Fruit fly (Drosophila melanogaster) whole organism, embryonic: ENCODE data around the gene spn-B.

ENCODE experiments used
- Abd-B ChIP-seq: fragments of 200-800 bp; sonication (Bioruptor generic); optimal IDR thresholded peaks from 2 replicates; lab custom pipeline; 2018; ENCODE audit warnings: missing biosample characterization, mild to moderate bottlenecking, missing genetic modification characterization, moderate library complexity
- Atf-2 ChIP-seq: fragments of 200-800 bp; sonication (Bioruptor generic); optimal IDR thresholded peaks from 2 replicates; lab custom pipeline; 2016; ENCODE audit warnings: missing biosample characterization, missing genetic modification characterization
- Blimp-1 ChIP-seq: fragments of 200-800 bp; sonication (Bioruptor generic); optimal IDR thresholded peaks from 3 replicates; lab custom pipeline; 2018; ENCODE audit warnings: missing biosample characterization, missing genetic modification characterization, mild to moderate bottlenecking, moderate library complexity, missing genetic modification reagents
- C15 ChIP-seq: fragments of 200-800 bp; sonication (Bioruptor generic); IDR thresholded peaks from 3 replicates; pipeline ENCODE4 v1.3.6; 2022; ENCODE audit warnings: missing biosample characterization, missing genetic modification characterization
- CG10209 ChIP-seq: fragments of 200-800 bp; sonication (Bioruptor generic); optimal IDR thresholded peaks from 3 replicates; lab custom pipeline; 2017; ENCODE audit warnings: missing biosample characterization, mild to moderate bottlenecking, missing genetic modification characterization, missing genetic modification reagents
- CG12104 ChIP-seq: fragments of 200-800 bp; sonication (Bioruptor generic); optimal IDR thresholded peaks from 3 replicates; lab custom pipeline; 2016; ENCODE audit warnings: missing biosample characterization, missing genetic modification characterization
- CG13123 ChIP-seq: fragments of 200-800 bp; sonication (Bioruptor generic); optimal IDR thresholded peaks from 2 replicates; lab custom pipeline; 2016; ENCODE audit warnings: missing biosample characterization, missing genetic modification characterization
- CG15514 ChIP-seq: fragments of 200-800 bp; sonication (Bioruptor generic); optimal IDR thresholded peaks from 3 replicates; lab custom pipeline; 2017; ENCODE audit warnings: missing biosample characterization, missing genetic modification characterization, mild to moderate bottlenecking, moderate library complexity, missing genetic modification reagents
- CG15696 ChIP-seq: fragments of 200-800 bp; sonication (Bioruptor generic); optimal IDR thresholded peaks from 2 replicates; lab custom pipeline; 2019; ENCODE audit warnings: missing biosample characterization, mild to moderate bottlenecking, missing genetic modification characterization, moderate library complexity
- CG17568 ChIP-seq: fragments of 200-800 bp; sonication (Bioruptor generic); optimal IDR thresholded peaks from 2 replicates; lab custom pipeline; 2018; ENCODE audit warnings: missing biosample characterization, mild to moderate bottlenecking, missing genetic modification characterization, moderate library complexity
- CG1792 ChIP-seq: fragments of 200-800 bp; sonication (Bioruptor generic); optimal IDR thresholded peaks from 2 replicates; lab custom pipeline; 2016; ENCODE audit warnings: missing biosample characterization, missing genetic modification characterization
- CG2120 ChIP-seq: fragments of 200-800 bp; sonication (Bioruptor generic); optimal IDR thresholded peaks from 3 replicates; lab custom pipeline; 2016; ENCODE audit warnings: missing biosample characterization, missing genetic modification characterization
- CG4820 ChIP-seq: fragments of 200-800 bp; sonication (Bioruptor generic); optimal IDR thresholded peaks from 3 replicates; lab custom pipeline; 2016; ENCODE audit warnings: missing biosample characterization, missing genetic modification characterization
- CG7963 ChIP-seq: fragments of 200-800 bp; sonication (Bioruptor generic); IDR thresholded peaks from 3 replicates; pipeline ENCODE4 v1.3.6; 2022; ENCODE audit warnings: missing biosample characterization, missing genetic modification characterization; ENCODE audit not compliant: partially characterized antibody
- CG9876 ChIP-seq: fragments of 200-800 bp; sonication (Bioruptor generic); optimal IDR thresholded peaks from 2 replicates; lab custom pipeline; 2016; ENCODE audit warnings: missing biosample characterization, missing genetic modification characterization
- Dp ChIP-seq: fragments of 200-800 bp; sonication (Bioruptor generic); optimal IDR thresholded peaks from 2 replicates; lab custom pipeline; 2018; ENCODE audit warnings: missing biosample characterization, mild to moderate bottlenecking, missing genetic modification characterization, moderate library complexity
- Eip74EF ChIP-seq, 2 experiments: fragments of 200-800 bp in 1 of 2; fragments of >200 bp in 1 of 2; sonication (Bioruptor generic) in 1 of 2; optimal IDR thresholded peaks; 2 replicates each; lab custom pipeline; 2017 to 2019; ENCODE audit warnings: missing biosample characterization in 2 of 2, missing genetic modification characterization in 2 of 2, mild to moderate bottlenecking in 1 of 2, moderate library complexity in 1 of 2
- Elba2 ChIP-seq: fragments of 200-800 bp; sonication (Bioruptor generic); optimal IDR thresholded peaks from 3 replicates; lab custom pipeline; 2016; ENCODE audit warnings: missing biosample characterization, missing genetic modification characterization
- HHEX ChIP-seq: fragments of 200-800 bp; sonication (Bioruptor generic); optimal IDR thresholded peaks from 3 replicates; lab custom pipeline; 2017; ENCODE audit warnings: missing biosample characterization, mild to moderate bottlenecking, missing genetic modification characterization, missing genetic modification reagents
- HmgD ChIP-seq: fragments of 200-800 bp; sonication (Bioruptor generic); optimal IDR thresholded peaks from 3 replicates; lab custom pipeline; 2016; ENCODE audit warnings: missing biosample characterization, missing genetic modification characterization
- HmgZ ChIP-seq: fragments of 200-800 bp; sonication (Bioruptor generic); optimal IDR thresholded peaks from 2 replicates; lab custom pipeline; 2018; ENCODE audit warnings: missing biosample characterization, mild to moderate bottlenecking, missing genetic modification characterization
- Hr51 ChIP-seq, 2 experiments: fragments of 200-800 bp; sonication (Bioruptor generic); optimal IDR thresholded peaks; 2 replicates in 1 of 2; 3 replicates in 1 of 2; lab custom pipeline; 2016 to 2018; ENCODE audit warnings: missing biosample characterization in 2 of 2, missing genetic modification characterization in 2 of 2, mild to moderate bottlenecking in 1 of 2, moderate library complexity in 1 of 2
- MBD-R2 ChIP-seq: fragments of 200-800 bp; sonication (Bioruptor generic); IDR thresholded peaks from 2 replicates; pipeline ENCODE4 v1.3.6; 2022; ENCODE audit warnings: missing biosample characterization, missing genetic modification characterization
- Opbp ChIP-seq: fragments of 200-800 bp; sonication (Bioruptor generic); IDR thresholded peaks from 3 replicates; pipeline ENCODE4 v1.3.6; 2022; ENCODE audit warnings: missing biosample characterization, missing genetic modification characterization; ENCODE audit not compliant: partially characterized antibody
- Poxn ChIP-seq: fragments of 200-800 bp; sonication (Bioruptor generic); IDR thresholded peaks from 2 replicates; pipeline ENCODE4 v1.3.6; 2022; ENCODE audit warnings: missing biosample characterization, missing genetic modification characterization
- Six4 ChIP-seq: fragments of 200-800 bp; sonication (Bioruptor generic); optimal IDR thresholded peaks from 2 replicates; lab custom pipeline; 2016; ENCODE audit warnings: missing biosample characterization, missing genetic modification characterization
- Sry-β ChIP-seq: fragments of 200-800 bp; sonication (Bioruptor generic); optimal IDR thresholded peaks from 2 replicates; lab custom pipeline; 2018; ENCODE audit warnings: missing biosample characterization, mild to moderate bottlenecking, missing genetic modification characterization, moderate library complexity
- ap ChIP-seq: fragments of 200-800 bp; sonication (Bioruptor generic); IDR thresholded peaks from 2 replicates; pipeline ENCODE4 v1.3.6; 2022; ENCODE audit warnings: missing biosample characterization, missing genetic modification characterization
- bsh ChIP-seq, 2 experiments: fragments of 200-800 bp; sonication (Bioruptor generic); optimal IDR thresholded peaks; 2 replicates each; lab custom pipeline; 2017 to 2018; ENCODE audit warnings: mild to moderate bottlenecking in 2 of 2, missing biosample characterization in 2 of 2, missing genetic modification characterization in 2 of 2, moderate library complexity in 1 of 2
- chif ChIP-seq, 2 experiments: fragments of 200-800 bp; sonication (Bioruptor generic); optimal IDR thresholded peaks; 3 replicates each; lab custom pipeline; 2016; ENCODE audit warnings: missing biosample characterization in 2 of 2, missing genetic modification characterization in 2 of 2
- danr ChIP-seq: fragments of 200-800 bp; sonication (Bioruptor generic); IDR thresholded peaks from 2 replicates; pipeline ENCODE4 v1.3.6; 2022; ENCODE audit warnings: missing biosample characterization, missing genetic modification characterization
- dysf ChIP-seq: fragments of 200-800 bp; sonication (Bioruptor generic); IDR thresholded peaks from 3 replicates; pipeline ENCODE4 v1.3.6; 2022; ENCODE audit warnings: missing biosample characterization, missing genetic modification characterization
- eyg ChIP-seq: fragments of 200-800 bp; sonication (Bioruptor generic); optimal IDR thresholded peaks from 3 replicates; lab custom pipeline; 2016; ENCODE audit warnings: missing biosample characterization, missing genetic modification characterization
- fd3F ChIP-seq: fragments of 200-800 bp; sonication (Bioruptor generic); optimal IDR thresholded peaks from 2 replicates; lab custom pipeline; 2018; ENCODE audit warnings: missing biosample characterization, mild to moderate bottlenecking, missing genetic modification characterization, moderate library complexity
- gem ChIP-seq: fragments of 200-800 bp; sonication (Bioruptor generic); optimal IDR thresholded peaks from 2 replicates; lab custom pipeline; 2019; ENCODE audit warnings: missing biosample characterization, mild to moderate bottlenecking, missing genetic modification characterization, moderate library complexity
- lola ChIP-seq, 3 experiments: fragments of >200 bp in 2 of 3; fragments of 200-800 bp in 1 of 3; sonication (Bioruptor generic) in 1 of 3; optimal IDR thresholded peaks; 2 replicates each; lab custom pipeline; 2017 to 2019; ENCODE audit warnings: missing biosample characterization in 3 of 3, missing genetic modification characterization in 3 of 3, mild to moderate bottlenecking in 1 of 3, moderate library complexity in 1 of 3
- mam ChIP-seq: fragments of 200-800 bp; sonication (Bioruptor generic); optimal IDR thresholded peaks from 3 replicates; lab custom pipeline; 2016; ENCODE audit warnings: missing biosample characterization, missing genetic modification characterization
- mld ChIP-seq: fragments of 200-800 bp; sonication (Bioruptor generic); IDR thresholded peaks from 3 replicates; pipeline ENCODE4 v1.3.6; 2022; ENCODE audit warnings: missing biosample characterization, missing genetic modification characterization; ENCODE audit not compliant: partially characterized antibody
- nmo ChIP-seq: fragments of 200-800 bp; sonication (Bioruptor generic); optimal IDR thresholded peaks from 2 replicates; lab custom pipeline; 2018; ENCODE audit warnings: missing biosample characterization, mild to moderate bottlenecking, missing genetic modification characterization, moderate library complexity
- oc ChIP-seq: fragments of 200-800 bp; sonication (Bioruptor generic); optimal IDR thresholded peaks from 2 replicates; lab custom pipeline; 2018; ENCODE audit warnings: missing biosample characterization, mild to moderate bottlenecking, missing genetic modification characterization, moderate library complexity
- pb ChIP-seq: fragments of 200-800 bp; sonication (Bioruptor generic); optimal IDR thresholded peaks from 3 replicates; lab custom pipeline; 2016; ENCODE audit warnings: missing biosample characterization, missing genetic modification characterization
- pnt ChIP-seq: fragments of 200-800 bp; sonication (Bioruptor generic); optimal IDR thresholded peaks from 3 replicates; lab custom pipeline; 2016; ENCODE audit warnings: missing biosample characterization, missing genetic modification characterization
- scrt ChIP-seq: fragments of 200-800 bp; sonication (Bioruptor generic); optimal IDR thresholded peaks from 2 replicates; lab custom pipeline; 2018; ENCODE audit warnings: missing biosample characterization, mild to moderate bottlenecking, missing genetic modification characterization, moderate library complexity
- seq ChIP-seq: fragments of 200-800 bp; sonication (Bioruptor generic); IDR thresholded peaks from 2 replicates; pipeline ENCODE4 v1.3.6; 2022; ENCODE audit warnings: missing biosample characterization, missing genetic modification characterization
- slou ChIP-seq: fragments of 200-800 bp; sonication (Bioruptor generic); optimal IDR thresholded peaks from 3 replicates; lab custom pipeline; 2016; ENCODE audit warnings: missing biosample characterization, missing genetic modification characterization
- stc ChIP-seq: fragments of 200-800 bp; sonication (Bioruptor generic); IDR thresholded peaks from 2 replicates; pipeline ENCODE4 v1.3.6; 2022; ENCODE audit warnings: missing biosample characterization, missing genetic modification characterization
- vfl ChIP-seq: fragments of 200-800 bp; sonication (Bioruptor generic); optimal IDR thresholded peaks from 2 replicates; lab custom pipeline; 2016; ENCODE audit warnings: missing biosample characterization, missing genetic modification characterization
- yki ChIP-seq: fragments of >200 bp; optimal IDR thresholded peaks from 3 replicates; lab custom pipeline; 2018
- zfh1 ChIP-seq: fragments of 200-800 bp; sonication (Bioruptor generic); IDR thresholded peaks from 3 replicates; pipeline ENCODE4 v1.3.6; 2022; ENCODE audit warnings: missing biosample characterization, missing genetic modification characterization

spn-B gene

DNA sequence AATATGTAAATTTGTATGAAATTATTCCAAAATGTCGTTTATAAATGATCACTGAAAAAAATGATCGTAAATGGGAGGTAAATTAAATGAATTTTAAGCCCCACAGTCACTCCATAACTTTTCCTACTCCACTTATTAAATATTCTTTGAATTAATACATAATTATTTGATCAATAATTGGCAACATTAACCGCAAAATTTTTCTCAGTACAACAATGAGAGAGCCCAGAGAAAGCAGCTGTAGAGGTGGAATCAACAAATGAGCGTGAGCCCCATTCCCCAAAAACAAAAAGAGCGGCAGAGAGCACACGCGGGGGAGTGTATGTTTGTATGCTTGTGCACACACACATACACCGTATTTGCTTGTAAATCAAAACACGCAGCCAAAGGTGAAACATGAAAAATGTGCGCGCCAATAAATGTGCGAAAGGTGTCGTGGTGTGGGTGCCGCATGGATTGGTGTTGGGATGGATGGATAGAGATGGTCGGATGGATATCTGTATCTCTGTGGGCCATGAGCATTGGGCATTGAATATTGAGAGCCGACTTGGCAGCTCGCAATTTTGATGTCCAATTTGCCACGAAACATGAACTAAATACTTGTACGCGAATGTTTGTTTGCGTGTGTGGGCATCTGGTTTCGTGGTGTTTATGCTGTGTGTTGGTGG lies 44.0 kb upstream of the spn-B start (continued):
- TF ChIP-seq pb (GFP tag; lab: Kevin White, UChicago) (peak; percentile 67), Poxn (GFP tag; lab: Robert Waterston, UW) (no peak), HmgD (peak; percentile 55), mld (GFP tag; lab: Robert Waterston, UW) (no peak), nmo (GFP tag; lab: Kevin White, UChicago) (peak; percentile 99), danr (GFP tag; lab: Robert Waterston, UW) (no peak), CG7963 (GFP tag; lab: Robert Waterston, UW) (no peak), CG10209 (peak; percentile 99), CG15514 (peak; percentile 93), HmgZ (tag; lab: Kevin White, UChicago) (peak; percentile 99), vfl (peak; percentile 95), chif (GFP tag; optimal IDR thresholded peaks at IDR 0.05; lab: Kevin White, UChicago) (peak; percentile 94 to 97), ap (GFP tag; lab: Robert Waterston, UW) (no peak), CG9876 (peak; percentile 77), Abd-B (GFP tag; lab: Kevin White, UChicago) (peak; percentile 99), oc (peak; percentile 99), mam (GFP tag; lab: Kevin White, UChicago) (peak; percentile 95), fd3F (GFP tag; lab: Kevin White, UChicago) (peak; percentile 99), CG2120 (GFP tag; lab: Kevin White, UChicago) (peak; percentile 99), C15 (no peak), CG4820 (GFP tag; lab: Kevin White, UChicago) (peak; percentile 97), CG17568 (GFP tag; lab: Kevin White, UChicago) (peak; percentile 98), seq (GFP tag; lab: Robert Waterston, UW) (no peak), CG13123 (GFP tag; lab: Kevin White, UChicago) (peak; percentile 97), slou (GFP tag; lab: Kevin White, UChicago) (peak; percentile 95), Sry-β (GFP tag; lab: Kevin White, UChicago) (peak; percentile 67), eyg (GFP tag; lab: Kevin White, UChicago) (peak; percentile 57), Six4 (GFP tag; lab: Kevin White, UChicago) (peak; percentile 98), zfh1 (GFP tag; lab: Robert Waterston, UW) (no peak), gem (tag; lab: Kevin White, UChicago) (peak; percentile 99), yki (lab: Kevin White, UChicago) (peak; percentile 64), CG1792 (GFP tag; lab: Kevin White, UChicago) (peak; percentile 93), Elba2 (GFP tag; lab: Kevin White, UChicago) (peak; percentile 14), HHEX (GFP tag; lab: Kevin White, UChicago) (peak; percentile 98), dysf (GFP tag; lab: Robert Waterston, UW) (no peak), pnt (GFP tag; lab: Kevin White, UChicago) (peak; percentile 91), lola (GFP tag; optimal IDR thresholded peaks at IDR 0.05; lab: Kevin White, UChicago) (peak in 2 of 3 experiments; percentile 48 to 97), stc (GFP tag; lab: Robert Waterston, UW) (no peak), CG15696 (tag; lab: Kevin White, UChicago) (peak; percentile 87), bsh (GFP tag; optimal IDR thresholded peaks at IDR 0.05; lab: Kevin White, UChicago) (peak; percentile 86 to 99), Blimp-1 (GFP tag; lab: Kevin White, UChicago) (peak; percentile 98), Atf-2 (peak; percentile 89), Eip74EF (GFP tag; optimal IDR thresholded peaks at IDR 0.05; lab: Kevin White, UChicago) (peak in 1 of 2 experiments; percentile 99), scrt (peak; percentile 98), Opbp (no peak), Hr51 (GFP tag; optimal IDR thresholded peaks at IDR 0.05; lab: Kevin White, UChicago) (peak; percentile 95 to 99), Dp (GFP tag; lab: Kevin White, UChicago) (peak; percentile 27), CG12104 (GFP tag; lab: Kevin White, UChicago) (peak; percentile 98), MBD-R2 (no peak)
